Fruit fly (Drosophila melanogaster) whole organism, embryonic: ENCODE data around the gene AnxB9.

Experiments used
- Atf3 ChIP-seq: fragments of 200-800 bp; sonication (Bioruptor generic); optimal IDR thresholded peaks from 3 replicates; lab custom pipeline; 2016; ENCODE audit warnings: missing biosample characterization, missing genetic modification characterization
- CG13123 ChIP-seq: fragments of 200-800 bp; sonication (Bioruptor generic); optimal IDR thresholded peaks from 2 replicates; lab custom pipeline; 2016; ENCODE audit warnings: missing biosample characterization, missing genetic modification characterization
- CG15269 ChIP-seq: fragments of 200-800 bp; sonication (Bioruptor generic); optimal IDR thresholded peaks from 2 replicates; lab custom pipeline; 2018; ENCODE audit warnings: missing biosample characterization, mild to moderate bottlenecking, missing genetic modification characterization, moderate library complexity
- CG1602 ChIP-seq: fragments of 200-800 bp; sonication (Bioruptor generic); optimal IDR thresholded peaks from 3 replicates; lab custom pipeline; 2016; ENCODE audit warnings: missing biosample characterization, missing genetic modification characterization
- CG17829 ChIP-seq: fragments of 200-800 bp; optimal IDR thresholded peaks from 2 replicates; lab custom pipeline; 2019; ENCODE audit warnings: missing biosample characterization, mild to moderate bottlenecking, missing genetic modification characterization, moderate library complexity
- CG18619 ChIP-seq: fragments of 200-800 bp; sonication (Bioruptor generic); optimal IDR thresholded peaks from 3 replicates; lab custom pipeline; 2017; ENCODE audit warnings: missing biosample characterization, mild to moderate bottlenecking, missing genetic modification characterization
- CG2202 ChIP-seq: fragments of 200-800 bp; sonication (Bioruptor generic); optimal IDR thresholded peaks from 2 replicates; lab custom pipeline; 2018; ENCODE audit warnings: missing biosample characterization, mild to moderate bottlenecking, missing genetic modification characterization
- CG4820 ChIP-seq: fragments of 200-800 bp; sonication (Bioruptor generic); optimal IDR thresholded peaks from 3 replicates; lab custom pipeline; 2016; ENCODE audit warnings: missing biosample characterization, missing genetic modification characterization
- CG6683 ChIP-seq: fragments of 200-800 bp; sonication (Bioruptor generic); optimal IDR thresholded peaks from 2 replicates; lab custom pipeline; 2017; ENCODE audit warnings: missing biosample characterization, mild to moderate bottlenecking, missing genetic modification characterization, missing genetic modification reagents
- CG6791 ChIP-seq: fragments of 200-800 bp; sonication (Bioruptor generic); IDR thresholded peaks from 3 replicates; pipeline ENCODE4 v1.3.6; 2022; ENCODE audit warnings: missing biosample characterization, missing genetic modification characterization; ENCODE audit not compliant: partially characterized antibody
- CG7357 ChIP-seq: fragments of 200-800 bp; sonication (Bioruptor generic); IDR thresholded peaks from 3 replicates; pipeline ENCODE4 v1.3.6; 2022; ENCODE audit warnings: missing biosample characterization, missing genetic modification characterization
- CG7786 ChIP-seq: fragments of 200-800 bp; sonication (Bioruptor generic); optimal IDR thresholded peaks from 2 replicates; lab custom pipeline; 2016; ENCODE audit warnings: missing biosample characterization, missing genetic modification characterization
- CG8924 ChIP-seq: fragments of 200-800 bp; optimal IDR thresholded peaks from 3 replicates; lab custom pipeline; 2019; ENCODE audit warnings: missing biosample characterization, mild to moderate bottlenecking, missing genetic modification characterization, moderate library complexity
- CG9932 ChIP-seq: fragments of 200-800 bp; sonication (Bioruptor generic); IDR thresholded peaks from 2 replicates; pipeline ENCODE4 v1.3.6; 2022; ENCODE audit warnings: missing biosample characterization, missing genetic modification characterization
- D19A ChIP-seq: fragments of 200-800 bp; optimal IDR thresholded peaks from 3 replicates; lab custom pipeline; 2019; ENCODE audit warnings: missing biosample characterization, mild to moderate bottlenecking, missing genetic modification characterization, moderate library complexity
- D19B ChIP-seq: fragments of 200-800 bp; sonication (Bioruptor generic); optimal IDR thresholded peaks from 2 replicates; lab custom pipeline; 2017; ENCODE audit warnings: missing biosample characterization, mild to moderate bottlenecking, missing genetic modification characterization
- Dip2 ChIP-seq: fragments of 200-800 bp; sonication (Bioruptor generic); IDR thresholded peaks from 2 replicates; pipeline ENCODE4 v1.3.6; 2022; ENCODE audit warnings: missing biosample characterization, missing genetic modification characterization
- E2f2 ChIP-seq: fragments of 200-800 bp; sonication (Bioruptor generic); IDR thresholded peaks from 2 replicates; pipeline ENCODE4 v1.3.6; 2022; ENCODE audit warnings: missing biosample characterization, missing genetic modification characterization
- Gsc ChIP-seq: fragments of 200-800 bp; sonication (Bioruptor generic); IDR thresholded peaks from 2 replicates; pipeline ENCODE4 v1.3.6; 2022; ENCODE audit warnings: missing biosample characterization, missing genetic modification characterization
- HLH3B ChIP-seq: fragments of 200-800 bp; sonication (Bioruptor generic); IDR thresholded peaks from 2 replicates; pipeline ENCODE4 v1.3.6; 2022; ENCODE audit warnings: missing biosample characterization, missing genetic modification characterization
- Hr78 ChIP-seq, 2 experiments: fragments of 200-800 bp in 1 of 2; fragments of >200 bp in 1 of 2; sonication (Bioruptor generic) in 1 of 2; optimal IDR thresholded peaks; 2 replicates each; lab custom pipeline; 2017 to 2019; ENCODE audit warnings: missing biosample characterization in 2 of 2, missing genetic modification characterization in 2 of 2, mild to moderate bottlenecking in 1 of 2, moderate library complexity in 1 of 2
- Lpt ChIP-seq: fragments of >200 bp; optimal IDR thresholded peaks from 2 replicates; lab custom pipeline; 2018; ENCODE audit warnings: missing biosample characterization, missing genetic modification characterization
- MBD-R2 ChIP-seq: fragments of 200-800 bp; sonication (Bioruptor generic); IDR thresholded peaks from 2 replicates; pipeline ENCODE4 v1.3.6; 2022; ENCODE audit warnings: missing biosample characterization, missing genetic modification characterization
- Med ChIP-seq: fragments of 200-800 bp; sonication (Bioruptor generic); peaks from one replicate; lab custom pipeline; 2016; ENCODE audit warnings: missing biosample characterization, missing genetic modification characterization, mild to moderate bottlenecking, inconsistent platforms, moderate library complexity
- Oaz ChIP-seq: fragments of 200-800 bp; sonication (Bioruptor generic); IDR thresholded peaks from 2 replicates; pipeline ENCODE4 v1.3.6; 2022; ENCODE audit warnings: missing biosample characterization, missing genetic modification characterization
- Poxn ChIP-seq: fragments of 200-800 bp; sonication (Bioruptor generic); IDR thresholded peaks from 2 replicates; pipeline ENCODE4 v1.3.6; 2022; ENCODE audit warnings: missing biosample characterization, missing genetic modification characterization
- Rx ChIP-seq: fragments of 200-800 bp; sonication (Bioruptor generic); IDR thresholded peaks from 2 replicates; pipeline ENCODE4 v1.3.6; 2022; ENCODE audit warnings: missing biosample characterization, missing genetic modification characterization
- ab ChIP-seq: fragments of 200-800 bp; sonication (Bioruptor generic); optimal IDR thresholded peaks from 2 replicates; lab custom pipeline; 2016; ENCODE audit warnings: missing biosample characterization, missing genetic modification characterization
- ato ChIP-seq: fragments of 200-800 bp; sonication (Bioruptor generic); IDR thresholded peaks from 2 replicates; pipeline ENCODE4 v1.3.6; 2022; ENCODE audit warnings: missing biosample characterization, missing genetic modification characterization; ENCODE audit not compliant: partially characterized antibody
- bbx ChIP-seq: fragments of 200-800 bp; sonication (Bioruptor generic); IDR thresholded peaks from 2 replicates; pipeline ENCODE4 v1.3.6; 2022; ENCODE audit warnings: missing biosample characterization, missing genetic modification characterization; ENCODE audit not compliant: partially characterized antibody
- cg ChIP-seq: fragments of 200-800 bp; sonication (Bioruptor generic); optimal IDR thresholded peaks from 3 replicates; lab custom pipeline; 2019; ENCODE audit warnings: missing biosample characterization, mild to moderate bottlenecking, missing genetic modification characterization, moderate library complexity
- dm ChIP-seq: fragments of 200-800 bp; sonication (Bioruptor generic); optimal IDR thresholded peaks from 3 replicates; lab custom pipeline; 2016; ENCODE audit warnings: missing biosample characterization, missing genetic modification characterization
- dysf ChIP-seq: fragments of 200-800 bp; sonication (Bioruptor generic); IDR thresholded peaks from 3 replicates; pipeline ENCODE4 v1.3.6; 2022; ENCODE audit warnings: missing biosample characterization, missing genetic modification characterization
- emc ChIP-seq: fragments of 200-800 bp; sonication (Bioruptor generic); optimal IDR thresholded peaks from 2 replicates; lab custom pipeline; 2016; ENCODE audit warnings: missing biosample characterization, missing genetic modification characterization
- grau ChIP-seq: fragments of 200-800 bp; optimal IDR thresholded peaks from 3 replicates; lab custom pipeline; 2019; ENCODE audit warnings: missing biosample characterization, mild to moderate bottlenecking, missing genetic modification characterization, moderate library complexity
- hbn ChIP-seq: fragments of 200-800 bp; sonication (Bioruptor generic); IDR thresholded peaks from 2 replicates; pipeline ENCODE4 v1.3.6; 2022; ENCODE audit warnings: missing biosample characterization, missing genetic modification characterization; ENCODE audit not compliant: partially characterized antibody
- klu ChIP-seq: fragments of 200-800 bp; sonication (Bioruptor generic); IDR thresholded peaks from 2 replicates; pipeline ENCODE4 v1.3.6; 2022; ENCODE audit warnings: missing biosample characterization, missing genetic modification characterization
- kni ChIP-seq: fragments of 200-800 bp; sonication (Bioruptor generic); optimal IDR thresholded peaks from 3 replicates; lab custom pipeline; 2017; ENCODE audit warnings: mild to moderate bottlenecking, missing biosample characterization, missing genetic modification reagents, missing genetic modification characterization
- lab ChIP-seq: fragments of 200-800 bp; sonication (Bioruptor generic); optimal IDR thresholded peaks from 3 replicates; lab custom pipeline; 2017; ENCODE audit warnings: missing biosample characterization, missing genetic modification characterization, mild to moderate bottlenecking, moderate library complexity, missing genetic modification reagents
- oc ChIP-seq: fragments of 200-800 bp; sonication (Bioruptor generic); optimal IDR thresholded peaks from 2 replicates; lab custom pipeline; 2018; ENCODE audit warnings: missing biosample characterization, mild to moderate bottlenecking, missing genetic modification characterization, moderate library complexity
- pb ChIP-seq: fragments of 200-800 bp; sonication (Bioruptor generic); optimal IDR thresholded peaks from 3 replicates; lab custom pipeline; 2016; ENCODE audit warnings: missing biosample characterization, missing genetic modification characterization
- prd ChIP-seq, 3 experiments: fragments of >200 bp in 2 of 3; fragments of 200-800 bp in 1 of 3; sonication (Bioruptor generic) in 1 of 3; optimal IDR thresholded peaks in 2 of 3; IDR thresholded peaks in 1 of 3; 2 replicates in 2 of 3; 3 replicates in 1 of 3; pipeline versions ENCODE4 v1.3.6 to Lab custom; 2017 to 2022; ENCODE audit warnings: missing biosample characterization in 1 of 3, missing genetic modification characterization in 1 of 3
- rib ChIP-seq: fragments of 200-800 bp; sonication (Bioruptor generic); IDR thresholded peaks from 2 replicates; pipeline ENCODE4 v1.3.6; 2022; ENCODE audit warnings: missing biosample characterization, missing genetic modification characterization
- run ChIP-seq: fragments of 200-800 bp; sonication (Bioruptor generic); optimal IDR thresholded peaks from 3 replicates; lab custom pipeline; 2018; ENCODE audit warnings: missing biosample characterization, mild to moderate bottlenecking, missing genetic modification characterization
- seq ChIP-seq: fragments of 200-800 bp; sonication (Bioruptor generic); IDR thresholded peaks from 2 replicates; pipeline ENCODE4 v1.3.6; 2022; ENCODE audit warnings: missing biosample characterization, missing genetic modification characterization
- so ChIP-seq: fragments of 200-800 bp; sonication (Bioruptor generic); IDR thresholded peaks from 3 replicates; pipeline ENCODE4 v1.3.6; 2022; ENCODE audit warnings: missing biosample characterization, missing genetic modification characterization
- sob ChIP-seq: fragments of 200-800 bp; sonication (Bioruptor generic); IDR thresholded peaks from 2 replicates; pipeline ENCODE4 v1.3.6; 2022; ENCODE audit warnings: missing biosample characterization, missing genetic modification characterization
- wor ChIP-seq: fragments of 200-800 bp; sonication (Bioruptor generic); IDR thresholded peaks from 2 replicates; pipeline ENCODE4 v1.3.6; 2022; ENCODE audit warnings: missing biosample characterization, missing genetic modification characterization
- zfh2 ChIP-seq: fragments of 200-800 bp; sonication (Bioruptor generic); optimal IDR thresholded peaks from 2 replicates; lab custom pipeline; 2016; ENCODE audit warnings: missing biosample characterization, missing genetic modification characterization

AnxB9 gene

DNA sequence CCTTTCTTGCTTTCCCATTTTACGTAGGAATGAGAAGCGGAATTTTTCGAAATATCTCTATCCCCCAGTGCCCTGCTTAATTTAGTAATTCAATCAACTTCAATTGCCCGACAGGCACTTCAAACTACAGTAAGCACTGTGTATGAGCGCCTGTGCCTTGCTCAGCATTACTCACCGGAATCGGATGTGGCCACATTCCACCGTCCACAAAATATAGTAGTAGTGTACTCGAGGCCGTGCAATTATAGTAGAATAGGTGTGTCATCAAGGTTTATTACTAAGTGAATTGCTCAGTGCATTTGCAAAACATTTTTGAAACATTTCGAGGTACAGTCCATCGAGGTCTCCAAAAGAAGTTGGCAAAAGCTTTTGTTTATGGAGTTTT lies 647 bp downstream of the AnxB9 start (continued):
- TF ChIP-seq HLH3B (GFP tag; lab: Robert Waterston, UW) (0 out of 2 replicates have a peak, but pooled peaks have one; percentile 21), CG18619 (peak; percentile 24), sob (GFP tag; lab: Robert Waterston, UW) (peak; percentile 40; the same call in 1 of the 2 replicates), CG13123 (GFP tag; lab: Kevin White, UChicago) (no peak), zfh2 (no peak), CG7786 (GFP tag; lab: Kevin White, UChicago) (no peak), Atf3 (no peak), prd (optimal IDR thresholded peaks at IDR 0.05; lab: Kevin White, UChicago) (no peak), prd (GFP tag; IDR thresholded peaks at IDR 0.05; lab: Robert Waterston, UW) (0 out of 3 replicates have a peak, but pooled peaks have one; percentile 14), bbx (no peak), grau (peak; percentile 89), pb (GFP tag; lab: Kevin White, UChicago) (no peak), CG4820 (GFP tag; lab: Kevin White, UChicago) (no peak), rib (GFP tag; lab: Robert Waterston, UW) (no peak), Oaz (GFP tag; lab: Robert Waterston, UW) (no peak), run (tag; lab: Kevin White, UChicago) (no peak)

DNA sequence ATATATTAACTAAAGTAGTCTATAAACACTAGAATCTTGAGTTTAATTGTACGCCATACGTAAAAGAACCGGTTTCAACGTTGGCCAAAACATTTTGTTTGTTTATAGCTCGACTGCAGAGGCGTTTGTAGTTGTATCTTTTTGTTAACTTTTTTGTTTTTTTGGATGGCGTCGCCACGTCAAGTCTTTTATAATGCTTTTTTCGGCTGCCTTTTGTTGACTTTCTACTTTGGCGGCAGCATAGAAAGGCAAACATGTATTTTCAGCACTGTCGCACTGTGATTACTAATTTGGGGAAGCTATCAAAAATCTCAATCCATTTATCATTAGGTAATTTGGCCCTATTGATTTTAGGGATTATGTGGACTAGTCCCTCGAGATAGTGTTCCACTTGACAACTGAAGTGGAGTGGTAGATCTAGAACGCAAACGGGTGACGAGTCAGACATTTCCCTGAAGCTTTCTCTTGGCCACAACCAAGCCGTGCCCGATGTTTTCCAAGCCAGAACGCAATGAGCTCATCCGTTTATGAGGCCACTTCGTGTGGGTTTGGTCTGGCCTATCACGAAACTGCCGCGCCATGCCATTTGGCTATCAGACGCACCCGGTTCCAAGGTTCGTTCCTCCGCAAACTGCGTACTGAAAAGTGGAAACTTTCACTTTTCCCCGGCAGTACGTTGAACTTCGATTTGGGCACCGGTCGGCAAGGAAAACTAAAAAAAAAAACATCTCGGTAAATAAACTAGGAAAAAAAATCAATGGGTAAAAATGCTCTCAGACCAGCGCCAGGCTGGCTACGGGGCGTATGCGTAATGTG lies 1.6 kb downstream of the AnxB9 start:
- TF ChIP-seq kni (GFP tag; lab: Kevin White, UChicago), result peak; percentile 66
- TF ChIP-seq Med, result peak; percentile 55
- no peak for TF ChIP-seq Lpt (GFP tag; lab: Kevin White, UChicago)
- TF ChIP-seq CG17829 (tag; lab: Kevin White, UChicago), result no peak
- no peak for TF ChIP-seq Gsc (GFP tag; lab: Robert Waterston, UW)
- TF ChIP-seq Poxn, result no peak
- no peak for TF ChIP-seq Dip2 (GFP tag; lab: Robert Waterston, UW)
- TF ChIP-seq Rx (GFP tag; lab: Robert Waterston, UW), result no peak
- TF ChIP-seq CG9932 (GFP tag; lab: Robert Waterston, UW), result 0 out of 2 replicates have a peak, but pooled peaks have one; percentile 9
- TF ChIP-seq so (GFP tag; lab: Robert Waterston, UW), result no peak
- 0 out of 3 replicates have a peak, but pooled peaks have one; percentile 21 for TF ChIP-seq CG6791
- no peak for TF ChIP-seq CG15269 (tag; lab: Kevin White, UChicago)
- TF ChIP-seq MBD-R2 (GFP tag; lab: Robert Waterston, UW), result no peak
- no peak for TF ChIP-seq cg (GFP tag; lab: Kevin White, UChicago)
- TF ChIP-seq hbn, result no peak
- peak; percentile 53 for TF ChIP-seq lab (GFP tag; lab: Kevin White, UChicago)
- TF ChIP-seq wor (GFP tag; lab: Robert Waterston, UW), result no peak
- TF ChIP-seq CG8924, result peak; percentile 33
- TF ChIP-seq ato, result no peak
- TF ChIP-seq dysf (GFP tag; lab: Robert Waterston, UW), result no peak
- TF ChIP-seq D19B, result no peak
- TF ChIP-seq CG1602 (GFP tag; lab: Kevin White, UChicago), result no peak
- TF ChIP-seq seq (GFP tag; lab: Robert Waterston, UW), result no peak
- TF ChIP-seq CG2202 (tag; lab: Kevin White, UChicago), result no peak
- no peak for TF ChIP-seq CG6683
- TF ChIP-seq dm (GFP tag; lab: Kevin White, UChicago), result no peak
- no peak for TF ChIP-seq klu (GFP tag; lab: Robert Waterston, UW)
- TF ChIP-seq D19A, result no peak
- TF ChIP-seq E2f2, result 0 out of 2 replicates have a peak, but pooled peaks have one; percentile 28
- TF ChIP-seq oc (tag; lab: Kevin White, UChicago), result peak; percentile 18
- no peak for TF ChIP-seq Hr78 (GFP tag; optimal IDR thresholded peaks at IDR 0.05; lab: Kevin White, UChicago)
- TF ChIP-seq emc (GFP tag; lab: Kevin White, UChicago), result no peak
- TF ChIP-seq CG7357 (GFP tag; lab: Robert Waterston, UW), result no peak
- TF ChIP-seq ab (GFP tag; lab: Kevin White, UChicago), result no peak
